Fruit fly (Drosophila melanogaster) whole organism, embryonic: ENCODE data around the gene Lrrk.

Experiments used
- Abd-B ChIP-seq: fragments of 200-800 bp; sonication (Bioruptor generic); optimal IDR thresholded peaks from 2 replicates; lab custom pipeline; 2018; ENCODE audit warnings: missing biosample characterization, mild to moderate bottlenecking, missing genetic modification characterization, moderate library complexity
- B-H1 ChIP-seq: fragments of 200-800 bp; sonication (Bioruptor generic); IDR thresholded peaks from 3 replicates; pipeline ENCODE4 v1.3.6; 2022; ENCODE audit warnings: missing biosample characterization, missing genetic modification characterization
- Blimp-1 ChIP-seq: fragments of 200-800 bp; sonication (Bioruptor generic); optimal IDR thresholded peaks from 3 replicates; lab custom pipeline; 2018; ENCODE audit warnings: missing biosample characterization, missing genetic modification characterization, mild to moderate bottlenecking, moderate library complexity, missing genetic modification reagents
- CG10321 ChIP-seq: fragments of 200-800 bp; sonication (Bioruptor generic); IDR thresholded peaks from 2 replicates; pipeline ENCODE4 v1.3.6; 2022; ENCODE audit warnings: missing biosample characterization, missing genetic modification characterization
- CG10565 ChIP-seq: fragments of 200-800 bp; sonication (Bioruptor generic); optimal IDR thresholded peaks from 3 replicates; lab custom pipeline; 2016; ENCODE audit warnings: missing biosample characterization, mild to moderate bottlenecking, missing genetic modification characterization
- CG1233 ChIP-seq: fragments of 200-800 bp; sonication (Bioruptor generic); optimal IDR thresholded peaks from 4 replicates; lab custom pipeline; 2018; ENCODE audit warnings: missing biosample characterization, mild to moderate bottlenecking, missing genetic modification characterization
- CG12942 ChIP-seq: fragments of 200-800 bp; sonication (Bioruptor generic); optimal IDR thresholded peaks from 3 replicates; lab custom pipeline; 2016; ENCODE audit warnings: missing biosample characterization, missing genetic modification characterization
- CG14014 ChIP-seq: fragments of 200-800 bp; sonication (Bioruptor generic); IDR thresholded peaks from 2 replicates; pipeline ENCODE4 v1.3.6; 2022; ENCODE audit warnings: missing biosample characterization, missing genetic modification characterization
- CG15011 ChIP-seq: fragments of 200-800 bp; sonication (Bioruptor generic); optimal IDR thresholded peaks from 3 replicates; lab custom pipeline; 2018; ENCODE audit warnings: missing biosample characterization, mild to moderate bottlenecking, missing genetic modification characterization
- CG15479 ChIP-seq: fragments of 200-800 bp; sonication (Bioruptor generic); optimal IDR thresholded peaks from 3 replicates; lab custom pipeline; 2019; ENCODE audit warnings: missing biosample characterization, mild to moderate bottlenecking, missing genetic modification characterization, moderate library complexity
- CG17359 ChIP-seq: fragments of 200-800 bp; sonication (Bioruptor generic); optimal IDR thresholded peaks from 3 replicates; lab custom pipeline; 2018; ENCODE audit warnings: missing biosample characterization, mild to moderate bottlenecking, missing genetic modification characterization, moderate library complexity
- CG18262 ChIP-seq: fragments of 200-800 bp; optimal IDR thresholded peaks from 3 replicates; lab custom pipeline; 2019; ENCODE audit warnings: missing biosample characterization, mild to moderate bottlenecking, missing genetic modification characterization, moderate library complexity
- CG2116 ChIP-seq: fragments of 200-800 bp; sonication (Bioruptor generic); optimal IDR thresholded peaks from 3 replicates; lab custom pipeline; 2018; ENCODE audit warnings: missing biosample characterization, mild to moderate bottlenecking, missing genetic modification characterization
- CG2875 ChIP-seq: fragments of 200-800 bp; sonication (Bioruptor generic); optimal IDR thresholded peaks from 2 replicates; lab custom pipeline; 2017; ENCODE audit warnings: missing biosample characterization, mild to moderate bottlenecking, missing genetic modification characterization, missing genetic modification reagents
- CG30403 ChIP-seq: fragments of 200-800 bp; sonication (Bioruptor generic); optimal IDR thresholded peaks from 3 replicates; lab custom pipeline; 2016; ENCODE audit warnings: missing biosample characterization, missing genetic modification characterization
- CG31388 ChIP-seq: fragments of 200-800 bp; sonication (Bioruptor generic); optimal IDR thresholded peaks from 2 replicates; lab custom pipeline; 2016; ENCODE audit warnings: missing biosample characterization, missing genetic modification characterization
- CG31441 ChIP-seq: fragments of 200-800 bp; sonication (Bioruptor generic); IDR thresholded peaks from 2 replicates; pipeline ENCODE4 v1.3.6; 2022; ENCODE audit warnings: missing biosample characterization, missing genetic modification characterization
- CG32532 ChIP-seq: fragments of 200-800 bp; sonication (Bioruptor generic); IDR thresholded peaks from 2 replicates; pipeline ENCODE4 v1.3.6; 2022; ENCODE audit warnings: missing biosample characterization, missing genetic modification characterization
- CG3281 ChIP-seq: fragments of 200-800 bp; sonication (Bioruptor generic); optimal IDR thresholded peaks from 3 replicates; lab custom pipeline; 2017; ENCODE audit warnings: missing biosample characterization, mild to moderate bottlenecking, missing genetic modification characterization
- CG33213 ChIP-seq: fragments of 200-800 bp; sonication (Bioruptor generic); optimal IDR thresholded peaks from 3 replicates; lab custom pipeline; 2016; ENCODE audit warnings: missing biosample characterization, missing genetic modification characterization
- CG5180 ChIP-seq: fragments of 200-800 bp; sonication (Bioruptor generic); optimal IDR thresholded peaks from 3 replicates; lab custom pipeline; 2017; ENCODE audit warnings: missing biosample characterization, missing genetic modification characterization, mild to moderate bottlenecking, moderate library complexity, missing genetic modification reagents
- CG9215 ChIP-seq: fragments of 200-800 bp; sonication (Bioruptor generic); IDR thresholded peaks from 2 replicates; pipeline ENCODE4 v1.3.6; 2022; ENCODE audit warnings: missing biosample characterization, missing genetic modification characterization
- CG9817 ChIP-seq: fragments of 200-800 bp; sonication (Bioruptor generic); optimal IDR thresholded peaks from 2 replicates; lab custom pipeline; 2018; ENCODE audit warnings: missing biosample characterization, mild to moderate bottlenecking, missing genetic modification characterization, moderate library complexity
- CG9932 ChIP-seq: fragments of 200-800 bp; sonication (Bioruptor generic); IDR thresholded peaks from 2 replicates; pipeline ENCODE4 v1.3.6; 2022; ENCODE audit warnings: missing biosample characterization, missing genetic modification characterization
- D ChIP-seq, 2 experiments: fragments of 200-800 bp in 1 of 2; fragments of >200 bp in 1 of 2; sonication (Bioruptor generic) in 1 of 2; optimal IDR thresholded peaks; 2 replicates in 1 of 2; 3 replicates in 1 of 2; lab custom pipeline; 2017; ENCODE audit warnings: mild to moderate bottlenecking in 1 of 2, missing biosample characterization in 1 of 2, missing genetic modification characterization in 1 of 2, missing genetic modification reagents in 1 of 2
- Dek ChIP-seq: fragments of 200-800 bp; sonication (Bioruptor generic); optimal IDR thresholded peaks from 3 replicates; lab custom pipeline; 2019; ENCODE audit warnings: missing biosample characterization, mild to moderate bottlenecking, missing genetic modification characterization, moderate library complexity
- Dll ChIP-seq: fragments of 200-800 bp; sonication (Bioruptor generic); IDR thresholded peaks from 4 replicates; pipeline ENCODE4 v1.3.6; 2022; ENCODE audit warnings: missing biosample characterization, missing genetic modification characterization; ENCODE audit not compliant: partially characterized antibody
- Fer2 ChIP-seq: fragments of 200-800 bp; sonication (Bioruptor generic); optimal IDR thresholded peaks from 2 replicates; lab custom pipeline; 2018; ENCODE audit warnings: missing biosample characterization, mild to moderate bottlenecking, missing genetic modification characterization, moderate library complexity
- Med ChIP-seq: fragments of 200-800 bp; sonication (Bioruptor generic); peaks from one replicate; lab custom pipeline; 2016; ENCODE audit warnings: missing biosample characterization, missing genetic modification characterization, mild to moderate bottlenecking, inconsistent platforms, moderate library complexity
- Meics ChIP-seq: fragments of 200-800 bp; sonication (Bioruptor generic); optimal IDR thresholded peaks from 2 replicates; lab custom pipeline; 2017; ENCODE audit warnings: missing biosample characterization, mild to moderate bottlenecking, missing genetic modification characterization
- Ptx1 ChIP-seq: fragments of 200-800 bp; sonication (Bioruptor generic); IDR thresholded peaks from 2 replicates; pipeline ENCODE4 v1.3.6; 2022; ENCODE audit warnings: missing biosample characterization, missing genetic modification characterization
- Ssrp ChIP-seq: fragments of 200-800 bp; sonication (Bioruptor generic); optimal IDR thresholded peaks from 2 replicates; lab custom pipeline; 2018; ENCODE audit warnings: missing biosample characterization, mild to moderate bottlenecking, missing genetic modification characterization, moderate library complexity
- ac ChIP-seq: fragments of 200-800 bp; sonication (Bioruptor generic); optimal IDR thresholded peaks from 3 replicates; lab custom pipeline; 2017; ENCODE audit warnings: missing biosample characterization, mild to moderate bottlenecking, missing genetic modification characterization
- bab2 ChIP-seq: fragments of 200-800 bp; sonication (Bioruptor generic); optimal IDR thresholded peaks from 2 replicates; lab custom pipeline; 2016; ENCODE audit warnings: missing biosample characterization, missing genetic modification characterization
- cato ChIP-seq: fragments of 200-800 bp; sonication (Bioruptor generic); optimal IDR thresholded peaks from 2 replicates; lab custom pipeline; 2016; ENCODE audit warnings: missing biosample characterization, missing genetic modification characterization, borderline replicate concordance
- dmrt99B ChIP-seq: fragments of 200-800 bp; sonication (Bioruptor generic); optimal IDR thresholded peaks from 2 replicates; lab custom pipeline; 2018; ENCODE audit warnings: missing biosample characterization, mild to moderate bottlenecking, missing genetic modification characterization, moderate library complexity
- emc ChIP-seq: fragments of 200-800 bp; sonication (Bioruptor generic); optimal IDR thresholded peaks from 2 replicates; lab custom pipeline; 2016; ENCODE audit warnings: missing biosample characterization, missing genetic modification characterization
- gem ChIP-seq: fragments of 200-800 bp; sonication (Bioruptor generic); optimal IDR thresholded peaks from 2 replicates; lab custom pipeline; 2019; ENCODE audit warnings: missing biosample characterization, mild to moderate bottlenecking, missing genetic modification characterization, moderate library complexity
- hb ChIP-seq: fragments of 200-800 bp; sonication (Bioruptor generic); IDR thresholded peaks from 3 replicates; pipeline ENCODE4 v1.3.6; 2022; ENCODE audit warnings: missing biosample characterization, missing genetic modification characterization; ENCODE audit not compliant: partially characterized antibody
- jigr1 ChIP-seq: fragments of 200-800 bp; sonication (Bioruptor generic); IDR thresholded peaks from 3 replicates; pipeline ENCODE4 v1.3.6; 2022; ENCODE audit warnings: missing biosample characterization, missing genetic modification characterization
- lola ChIP-seq, 3 experiments: fragments of >200 bp in 2 of 3; fragments of 200-800 bp in 1 of 3; sonication (Bioruptor generic) in 1 of 3; optimal IDR thresholded peaks; 2 replicates each; lab custom pipeline; 2017 to 2019; ENCODE audit warnings: missing biosample characterization in 3 of 3, missing genetic modification characterization in 3 of 3, mild to moderate bottlenecking in 1 of 3, moderate library complexity in 1 of 3
- peb ChIP-seq: fragments of 200-800 bp; sonication (Bioruptor generic); IDR thresholded peaks from 2 replicates; pipeline ENCODE4 v1.3.6; 2022; ENCODE audit warnings: missing biosample characterization, missing genetic modification characterization
- sna ChIP-seq: fragments of 200-800 bp; sonication (Bioruptor generic); IDR thresholded peaks from 2 replicates; pipeline ENCODE4 v1.3.6; 2022; ENCODE audit warnings: missing biosample characterization, missing genetic modification characterization; ENCODE audit not compliant: partially characterized antibody
- so ChIP-seq: fragments of 200-800 bp; sonication (Bioruptor generic); IDR thresholded peaks from 3 replicates; pipeline ENCODE4 v1.3.6; 2022; ENCODE audit warnings: missing biosample characterization, missing genetic modification characterization
- sob ChIP-seq: fragments of 200-800 bp; sonication (Bioruptor generic); IDR thresholded peaks from 2 replicates; pipeline ENCODE4 v1.3.6; 2022; ENCODE audit warnings: missing biosample characterization, missing genetic modification characterization
- sr ChIP-seq: fragments of 200-800 bp; sonication (Bioruptor generic); IDR thresholded peaks from 3 replicates; pipeline ENCODE4 v1.3.6; 2022; ENCODE audit warnings: missing biosample characterization, missing genetic modification characterization
- twi ChIP-seq: fragments of 200-800 bp; optimal IDR thresholded peaks from 2 replicates; lab custom pipeline; 2019; ENCODE audit warnings: missing biosample characterization, mild to moderate bottlenecking, missing genetic modification characterization, moderate library complexity
- zf30C ChIP-seq: fragments of 200-800 bp; sonication (Bioruptor generic); optimal IDR thresholded peaks from 3 replicates; lab custom pipeline; 2018; ENCODE audit warnings: missing biosample characterization, mild to moderate bottlenecking, missing genetic modification characterization
- zfh1 ChIP-seq: fragments of 200-800 bp; sonication (Bioruptor generic); IDR thresholded peaks from 3 replicates; pipeline ENCODE4 v1.3.6; 2022; ENCODE audit warnings: missing biosample characterization, missing genetic modification characterization

Gene Lrrk

DNA sequence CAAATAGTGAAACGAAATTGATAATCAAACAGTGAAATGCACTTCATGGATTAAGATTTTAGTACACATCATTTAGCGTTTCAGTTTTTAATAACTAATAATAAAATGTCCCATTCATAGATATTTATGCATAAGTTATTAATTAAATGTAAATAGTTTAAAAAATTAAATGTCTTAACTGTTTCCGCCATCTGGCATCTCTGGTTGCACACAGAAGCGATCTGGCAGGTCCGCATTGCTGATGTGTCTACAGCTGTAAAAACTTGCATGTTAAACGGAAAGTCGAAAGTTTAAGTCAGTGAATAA lies 46.8 kb upstream of the Lrrk start, which contains the start of gene Srp72 (continued):
- peak; percentile 52; the same call in 1 of the 3 replicates for TF ChIP-seq jigr1 (GFP tag; lab: Robert Waterston, UW)
- peak; percentile 47; the same call in 1 of the 2 replicates for TF ChIP-seq CG14014 (GFP tag; lab: Robert Waterston, UW)
- TF ChIP-seq gem (tag; lab: Kevin White, UChicago), result peak; percentile 73
- no peak for TF ChIP-seq emc
- TF ChIP-seq ac (GFP tag; lab: Kevin White, UChicago), result no peak
- TF ChIP-seq zf30C (GFP tag; lab: Kevin White, UChicago), result no peak
- TF ChIP-seq zfh1 (GFP tag; lab: Robert Waterston, UW), result peak; percentile 48; the same call in 1 of the 3 replicates
- peak; percentile 34 for TF ChIP-seq CG18262
- TF ChIP-seq CG10565, result peak; percentile 28
- TF ChIP-seq CG9215 (GFP tag; lab: Robert Waterston, UW), result peak; percentile 43; the same call in 1 of the 2 replicates
- peak; percentile 28 for TF ChIP-seq twi (tag; lab: Kevin White, UChicago)
- 0 out of 2 replicates have a peak, but pooled peaks have one; percentile 21 for TF ChIP-seq CG31441 (GFP tag; lab: Robert Waterston, UW)
- peak; percentile 50 for TF ChIP-seq Fer2 (tag; lab: Kevin White, UChicago)
- TF ChIP-seq lola (GFP tag; optimal IDR thresholded peaks at IDR 0.05; lab: Kevin White, UChicago), result peak in 1 of 3 experiments; percentile 25
- TF ChIP-seq CG10321 (GFP tag; lab: Robert Waterston, UW), result no peak
- TF ChIP-seq cato (GFP tag; lab: Kevin White, UChicago), result no peak
- peak; percentile 26 for TF ChIP-seq CG1233 (GFP tag; lab: Kevin White, UChicago)
- 0 out of 2 replicates have a peak, but pooled peaks have one; percentile 12 for TF ChIP-seq sob (GFP tag; lab: Robert Waterston, UW)
- TF ChIP-seq Ptx1 (GFP tag; lab: Robert Waterston, UW), result peak; percentile 42; the same call in 1 of the 2 replicates
- TF ChIP-seq Blimp-1, result peak; percentile 56
- peak; percentile 25 for TF ChIP-seq Ssrp (tag; lab: Kevin White, UChicago)
- TF ChIP-seq CG17359, result peak; percentile 60
- peak; percentile 16 for TF ChIP-seq CG2875
- TF ChIP-seq Dek (tag; lab: Kevin White, UChicago), result peak; percentile 33
- TF ChIP-seq CG9932 (GFP tag; lab: Robert Waterston, UW), result peak; percentile 64
- TF ChIP-seq so (GFP tag; lab: Robert Waterston, UW), result 0 out of 3 replicates have a peak, but pooled peaks have one; percentile 41
- peak; percentile 55 for TF ChIP-seq Meics (GFP tag; lab: Kevin White, UChicago)
- peak; percentile 18 for TF ChIP-seq CG33213 (GFP tag; lab: Kevin White, UChicago)
- no peak for TF ChIP-seq hb
- TF ChIP-seq peb (GFP tag; lab: Robert Waterston, UW), result no peak
- TF ChIP-seq dmrt99B, result peak; percentile 37
- peak; percentile 18 for TF ChIP-seq CG2116 (GFP tag; lab: Kevin White, UChicago)
- TF ChIP-seq Dll (GFP tag; lab: Robert Waterston, UW), result 0 out of 4 replicates have a peak, but pooled peaks have one; percentile 43
- no peak for TF ChIP-seq CG5180 (GFP tag; lab: Kevin White, UChicago)
- peak; percentile 35 for TF ChIP-seq CG12942 (GFP tag; lab: Kevin White, UChicago)
- TF ChIP-seq CG30403 (GFP tag; lab: Kevin White, UChicago), result peak; percentile 68
- TF ChIP-seq CG9817 (tag; lab: Kevin White, UChicago), result peak; percentile 44
- TF ChIP-seq B-H1, result peak; percentile 25; the same call in 2 of the 3 replicates
- no peak for TF ChIP-seq CG15479 (GFP tag; lab: Kevin White, UChicago)
- TF ChIP-seq CG31388, result no peak
- peak; percentile 86 for TF ChIP-seq Med (GFP tag; lab: Kevin White, UChicago)
- peak; percentile 20 for TF ChIP-seq bab2 (GFP tag; lab: Kevin White, UChicago)
- no peak for TF ChIP-seq Abd-B (GFP tag; lab: Kevin White, UChicago)
- no peak for TF ChIP-seq sr (GFP tag; lab: Robert Waterston, UW)
- peak; percentile 42 for TF ChIP-seq CG3281
- peak; percentile 63; the same call in 1 of the 2 replicates for TF ChIP-seq CG32532 (GFP tag; lab: Robert Waterston, UW)
- peak; percentile 34 for TF ChIP-seq CG15011 (GFP tag; lab: Kevin White, UChicago)
- no peak; the same call in 1 of the 2 replicates for TF ChIP-seq sna (GFP tag; lab: Robert Waterston, UW)
- TF ChIP-seq D (optimal IDR thresholded peaks at IDR 0.05; lab: Kevin White, UChicago), result no peak
- TF ChIP-seq D (GFP tag; optimal IDR thresholded peaks at IDR 0.05; lab: Kevin White, UChicago), result peak; percentile 5
